Fruit fly (Drosophila melanogaster) whole organism, prepupa: ENCODE measurements around the gene Gr93a.
A peak's percentile ranks its signal among the peaks of the same experiment; 100 is the strongest.

Experiments
- Blimp-1 ChIP-seq: fragments of 200-800 bp; sonication (Bioruptor generic); optimal IDR thresholded peaks from 3 replicates; lab custom pipeline; 2017; ENCODE audit warnings: missing biosample characterization, missing genetic modification characterization, mild to moderate bottlenecking, moderate library complexity, missing genetic modification reagents
- CG10669 ChIP-seq: fragments of 200-800 bp; sonication (Bioruptor generic); optimal IDR thresholded peaks from 3 replicates; lab custom pipeline; 2018; ENCODE audit warnings: missing biosample characterization, mild to moderate bottlenecking, missing genetic modification characterization, moderate library complexity
- CG11762 ChIP-seq: fragments of 200-800 bp; sonication (Bioruptor generic); optimal IDR thresholded peaks from 3 replicates; lab custom pipeline; 2016; ENCODE audit warnings: missing biosample characterization, missing genetic modification characterization; ENCODE audit not compliant: insufficient read depth
- CG11902 ChIP-seq: fragments of 200-800 bp; sonication (Bioruptor generic); optimal IDR thresholded peaks from 3 replicates; lab custom pipeline; 2016; ENCODE audit warnings: missing biosample characterization, missing genetic modification characterization
- CG15336 ChIP-seq: fragments of 200-800 bp; sonication (Bioruptor generic); IDR thresholded peaks from 2 replicates; pipeline ENCODE4 v1.3.6; 2022; ENCODE audit warnings: missing biosample characterization, missing genetic modification characterization
- CG3032 ChIP-seq: fragments of 200-800 bp; optimal IDR thresholded peaks from 2 replicates; lab custom pipeline; 2019; ENCODE audit warnings: missing biosample characterization, mild to moderate bottlenecking, missing genetic modification characterization, moderate library complexity
- CG31627 ChIP-seq: fragments of 200-800 bp; sonication (Bioruptor generic); optimal IDR thresholded peaks from 3 replicates; lab custom pipeline; 2016; ENCODE audit warnings: missing biosample characterization, missing genetic modification characterization
- CG32006 ChIP-seq: fragments of 200-800 bp; sonication (Bioruptor generic); optimal IDR thresholded peaks from 3 replicates; lab custom pipeline; 2017; ENCODE audit warnings: missing biosample characterization, mild to moderate bottlenecking, missing genetic modification characterization
- CG3919 ChIP-seq: fragments of 200-800 bp; sonication (Bioruptor generic); optimal IDR thresholded peaks from 3 replicates; lab custom pipeline; 2016; ENCODE audit warnings: missing biosample characterization, missing genetic modification characterization
- CG4318 ChIP-seq: fragments of 200-800 bp; sonication (Bioruptor generic); optimal IDR thresholded peaks from 3 replicates; lab custom pipeline; 2017; ENCODE audit warnings: missing biosample characterization, mild to moderate bottlenecking, missing genetic modification characterization
- CG6163 ChIP-seq: fragments of 200-800 bp; sonication (Bioruptor generic); IDR thresholded peaks from 3 replicates; pipeline ENCODE4 v1.3.6; 2022; ENCODE audit warnings: missing biosample characterization, missing genetic modification characterization
- CG6792 ChIP-seq: fragments of 200-800 bp; sonication (Bioruptor generic); optimal IDR thresholded peaks from 3 replicates; lab custom pipeline; 2016; ENCODE audit warnings: missing biosample characterization, missing genetic modification characterization
- CG6808 ChIP-seq: fragments of 200-800 bp; sonication (Bioruptor generic); optimal IDR thresholded peaks from 3 replicates; lab custom pipeline; 2017; ENCODE audit warnings: missing biosample characterization, missing genetic modification characterization, mild to moderate bottlenecking, moderate library complexity, missing genetic modification reagents
- CG6854 ChIP-seq: fragments of 200-800 bp; sonication (Bioruptor generic); optimal IDR thresholded peaks from 2 replicates; lab custom pipeline; 2017; ENCODE audit warnings: missing biosample characterization, mild to moderate bottlenecking, missing genetic modification characterization
- CG7368 ChIP-seq: fragments of 200-800 bp; sonication (Bioruptor generic); optimal IDR thresholded peaks from 3 replicates; lab custom pipeline; 2016; ENCODE audit warnings: missing biosample characterization, missing genetic modification characterization
- CG8119 ChIP-seq: fragments of 200-800 bp; sonication (Bioruptor generic); IDR thresholded peaks from 3 replicates; pipeline ENCODE4 v1.3.6; 2022; ENCODE audit warnings: missing biosample characterization, missing genetic modification characterization
- CG8319 ChIP-seq: fragments of 200-800 bp; sonication (Bioruptor generic); optimal IDR thresholded peaks from 3 replicates; lab custom pipeline; 2016; ENCODE audit warnings: missing biosample characterization, missing genetic modification characterization
- CG8632 ChIP-seq: fragments of 200-800 bp; sonication (Bioruptor generic); optimal IDR thresholded peaks from 3 replicates; lab custom pipeline; 2016; ENCODE audit warnings: missing biosample characterization, missing genetic modification characterization
- Eip75B ChIP-seq: fragments of 200-800 bp; sonication (Bioruptor generic); optimal IDR thresholded peaks from 3 replicates; lab custom pipeline; 2016; ENCODE audit warnings: missing biosample characterization, missing genetic modification characterization
- Eip78C ChIP-seq: fragments of 200-800 bp; sonication (Bioruptor generic); peaks from one replicate; lab custom pipeline; 2016; ENCODE audit warnings: missing biosample characterization, missing genetic modification characterization
- Eip93F ChIP-seq: fragments of 200-800 bp; sonication (Bioruptor generic); optimal IDR thresholded peaks from 2 replicates; lab custom pipeline; 2016; ENCODE audit warnings: missing biosample characterization, mild to moderate bottlenecking, missing genetic modification characterization
- Ets21C ChIP-seq: fragments of 200-800 bp; sonication (Bioruptor generic); optimal IDR thresholded peaks from 3 replicates; lab custom pipeline; 2016; ENCODE audit warnings: missing biosample characterization, missing genetic modification characterization
- Gug ChIP-seq: fragments of 200-800 bp; sonication (Bioruptor generic); IDR thresholded peaks from 2 replicates; pipeline ENCODE4 v1.3.6; 2022; ENCODE audit warnings: missing biosample characterization, missing genetic modification characterization
- Hr38 ChIP-seq: sonication (Bioruptor generic); optimal IDR thresholded peaks from 2 replicates; lab custom pipeline; 2016; ENCODE audit warnings: missing biosample characterization, missing genetic modification characterization
- Hr4 ChIP-seq: fragments of 200-800 bp; sonication (Bioruptor generic); optimal IDR thresholded peaks from 3 replicates; lab custom pipeline; 2016; ENCODE audit warnings: missing biosample characterization, missing genetic modification characterization
- Met ChIP-seq: fragments of 200-800 bp; sonication (Bioruptor generic); optimal IDR thresholded peaks from 3 replicates; lab custom pipeline; 2016; ENCODE audit warnings: missing biosample characterization, missing genetic modification characterization
- OdsH ChIP-seq: fragments of 200-800 bp; sonication (Bioruptor generic); optimal IDR thresholded peaks from 3 replicates; lab custom pipeline; 2016; ENCODE audit warnings: missing biosample characterization, missing genetic modification characterization
- Smox ChIP-seq: fragments of 200-800 bp; sonication (Bioruptor generic); optimal IDR thresholded peaks from 3 replicates; lab custom pipeline; 2016; ENCODE audit warnings: missing biosample characterization, missing genetic modification characterization
- Sox102F ChIP-seq: fragments of 200-800 bp; sonication (Bioruptor generic); optimal IDR thresholded peaks from 2 replicates; lab custom pipeline; 2016; ENCODE audit warnings: missing biosample characterization, mild to moderate bottlenecking, missing genetic modification characterization
- Sox14 ChIP-seq: fragments of 200-800 bp; sonication (Bioruptor generic); optimal IDR thresholded peaks from 3 replicates; lab custom pipeline; 2016; ENCODE audit warnings: missing biosample characterization, missing genetic modification characterization
- Sox15 ChIP-seq: fragments of 200-800 bp; sonication (Bioruptor generic); optimal IDR thresholded peaks from 3 replicates; lab custom pipeline; 2016; ENCODE audit warnings: missing biosample characterization, missing genetic modification characterization
- achi ChIP-seq: fragments of 200-800 bp; sonication (Bioruptor generic); optimal IDR thresholded peaks from 3 replicates; lab custom pipeline; 2016; ENCODE audit warnings: missing biosample characterization, missing genetic modification characterization
- cyc ChIP-seq: fragments of 200-800 bp; sonication (Bioruptor generic); optimal IDR thresholded peaks from 3 replicates; lab custom pipeline; 2016; ENCODE audit warnings: missing biosample characterization, missing genetic modification characterization
- dac ChIP-seq: fragments of 200-800 bp; sonication (Bioruptor generic); optimal IDR thresholded peaks from 2 replicates; lab custom pipeline; 2017; ENCODE audit warnings: missing biosample characterization, mild to moderate bottlenecking, missing genetic modification characterization
- dsx ChIP-seq: fragments of 200-800 bp; optimal IDR thresholded peaks from 3 replicates; lab custom pipeline; 2019; ENCODE audit warnings: missing biosample characterization, mild to moderate bottlenecking, missing genetic modification characterization, moderate library complexity; ENCODE audit not compliant: poor library complexity, severe bottlenecking
- esn ChIP-seq: fragments of 200-800 bp; sonication (Bioruptor generic); optimal IDR thresholded peaks from 2 replicates; lab custom pipeline; 2016; ENCODE audit warnings: missing biosample characterization, mild to moderate bottlenecking, missing genetic modification characterization, moderate library complexity
- fd85E ChIP-seq: fragments of 200-800 bp; sonication (Bioruptor generic); optimal IDR thresholded peaks from 3 replicates; lab custom pipeline; 2016; ENCODE audit warnings: missing biosample characterization, missing genetic modification characterization
- fkh ChIP-seq: fragments of 200-800 bp; sonication (Bioruptor generic); optimal IDR thresholded peaks from 3 replicates; lab custom pipeline; 2017; ENCODE audit warnings: missing biosample characterization, mild to moderate bottlenecking, missing genetic modification characterization, moderate library complexity
- net ChIP-seq: fragments of 200-800 bp; sonication (Bioruptor generic); optimal IDR thresholded peaks from 3 replicates; lab custom pipeline; 2016; ENCODE audit warnings: missing biosample characterization, missing genetic modification characterization
- pdm3 ChIP-seq: fragments of 200-800 bp; sonication (Bioruptor generic); optimal IDR thresholded peaks from 3 replicates; lab custom pipeline; 2016; ENCODE audit warnings: missing biosample characterization, missing genetic modification characterization
- spab ChIP-seq: fragments of 200-800 bp; sonication (Bioruptor generic); optimal IDR thresholded peaks from 2 replicates; lab custom pipeline; 2017; ENCODE audit warnings: missing biosample characterization, mild to moderate bottlenecking, missing genetic modification characterization, missing genetic modification reagents
- ss ChIP-seq, 2 experiments: fragments of 200-800 bp; sonication (Bioruptor generic); optimal IDR thresholded peaks; 2 replicates in 1 of 2; 3 replicates in 1 of 2; lab custom pipeline; 2017 to 2018; ENCODE audit warnings: mild to moderate bottlenecking in 2 of 2, missing biosample characterization in 2 of 2, missing genetic modification characterization in 2 of 2, moderate library complexity in 1 of 2
- svp ChIP-seq: fragments of 200-800 bp; sonication (Bioruptor generic); peaks from one replicate; lab custom pipeline; 2016; ENCODE audit warnings: missing biosample characterization, missing genetic modification characterization
- topi ChIP-seq: fragments of 200-800 bp; sonication (Bioruptor generic); optimal IDR thresholded peaks from 3 replicates; lab custom pipeline; 2016; ENCODE audit warnings: missing biosample characterization, missing genetic modification characterization
- vri ChIP-seq: fragments of 200-800 bp; sonication (Bioruptor generic); optimal IDR thresholded peaks from 3 replicates; lab custom pipeline; 2016; ENCODE audit warnings: missing biosample characterization, mild to moderate bottlenecking, missing genetic modification characterization

Gr93a gene

DNA sequence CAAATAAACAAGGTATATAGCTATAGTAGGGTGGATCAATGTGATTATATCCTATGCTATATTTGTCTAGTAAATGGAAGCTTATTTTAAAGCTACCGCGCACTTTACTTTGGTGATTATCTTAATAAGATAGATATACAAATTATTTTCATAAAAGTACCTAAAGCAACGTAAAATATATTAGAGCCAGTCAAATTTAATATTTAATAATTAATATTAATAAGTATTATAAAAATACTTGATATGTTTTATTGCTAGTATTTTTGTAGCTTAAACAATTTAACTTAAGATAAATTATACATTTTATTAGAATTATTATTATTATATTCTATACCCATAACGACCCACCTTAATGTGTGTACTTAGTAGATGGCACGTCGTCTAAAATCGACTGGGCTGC, 7.3 kb downstream of the Gr93a start (continued):
- TF ChIP-seq Smox (GFP tag; lab: Kevin White, UChicago) (peak; percentile 41), CG7368 (peak; percentile 19), fkh (GFP tag; lab: Kevin White, UChicago) (no peak), Gug (no peak), CG31627 (peak; percentile 23), CG8119 (GFP tag; lab: Robert Waterston, UW) (peak; percentile 80; the same call in 2 of the 3 replicates), CG4318 (GFP tag; lab: Kevin White, UChicago) (peak; percentile 50), Sox14 (GFP tag; lab: Kevin White, UChicago) (no peak), Hr4 (GFP tag; lab: Kevin White, UChicago) (peak; percentile 21), Eip75B (peak; percentile 18), spab (GFP tag; lab: Kevin White, UChicago) (peak; percentile 77), CG15336 (GFP tag; lab: Robert Waterston, UW) (peak; percentile 79), Sox102F (no peak), CG3919 (peak; percentile 68), CG6163 (GFP tag; lab: Robert Waterston, UW) (no peak; the same call in 2 of the 3 replicates), fd85E (GFP tag; lab: Kevin White, UChicago) (no peak), Sox15 (GFP tag; lab: Kevin White, UChicago) (no peak), svp (GFP tag; lab: Kevin White, UChicago) (peak; percentile 57), cyc (GFP tag; lab: Kevin White, UChicago) (no peak), OdsH (peak; percentile 69), CG6854 (no peak)

DNA sequence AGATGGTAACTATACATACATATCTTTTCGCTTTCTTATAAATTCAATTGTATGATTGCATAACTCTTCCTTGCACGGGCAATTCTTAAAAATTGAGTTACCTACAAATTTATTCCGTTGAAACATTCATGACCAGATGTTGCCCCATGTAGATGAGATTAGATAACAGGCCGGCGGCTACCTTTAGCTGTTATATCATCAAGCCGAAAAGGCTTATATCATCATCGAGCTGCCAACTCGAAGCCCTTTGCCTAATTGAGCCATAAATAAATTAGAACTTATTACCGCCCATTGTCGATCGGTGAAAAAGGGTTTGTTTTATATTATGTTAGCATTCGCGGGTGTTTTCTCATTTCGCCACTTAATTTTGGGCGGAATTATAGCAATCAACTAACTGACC, 8.1 kb downstream of the Gr93a start:
- TF ChIP-seq vri = peak; percentile 49
- no peak for TF ChIP-seq topi
- TF ChIP-seq Eip78C (GFP tag; lab: Kevin White, UChicago) = peak; percentile 17

DNA sequence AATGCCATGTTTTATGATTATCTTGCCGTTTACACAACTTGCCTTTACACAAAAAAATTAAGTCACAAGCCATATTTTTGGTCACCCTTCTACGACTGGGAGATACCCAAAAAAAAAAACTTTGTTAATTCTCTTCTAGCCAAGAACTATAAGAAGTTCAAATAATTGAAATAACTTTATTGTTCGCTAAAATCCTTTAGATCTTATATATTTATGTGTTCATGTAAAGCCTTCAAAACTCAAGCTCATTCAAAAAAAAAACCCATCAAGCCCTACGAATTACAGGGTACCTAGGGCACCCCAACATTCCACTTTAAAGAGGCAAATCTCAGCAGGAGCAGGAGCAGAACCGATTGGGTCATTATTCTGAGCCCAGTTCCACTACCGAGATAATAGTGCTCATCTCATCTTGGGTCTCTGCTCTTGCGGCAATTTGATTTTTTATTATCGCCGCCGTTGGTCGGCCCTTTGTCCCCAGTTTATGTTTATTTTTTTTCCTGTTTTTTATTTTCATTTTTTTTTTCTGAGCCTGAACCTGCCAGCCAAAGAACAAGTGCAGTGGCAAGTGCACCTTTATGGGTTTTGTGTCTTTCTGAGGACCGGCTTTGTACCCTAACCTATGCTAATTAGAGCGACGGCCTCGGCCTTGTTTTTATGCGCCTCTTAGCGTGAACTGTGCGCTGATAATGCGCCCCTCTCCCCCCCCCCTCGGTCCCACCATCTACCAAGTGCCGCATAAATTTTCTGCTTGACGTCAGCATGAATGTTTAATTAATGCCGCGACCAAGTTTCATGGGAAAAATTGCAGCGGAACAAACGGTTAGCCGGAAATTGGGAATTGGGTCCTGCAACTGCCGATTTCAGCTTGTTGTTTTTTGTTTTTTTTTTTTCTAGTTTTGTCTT, 9.4 kb downstream of the Gr93a start:
- TF ChIP-seq dsx (GFP tag; lab: Kevin White, UChicago) = no peak
- TF ChIP-seq achi = peak; percentile 1
- TF ChIP-seq fd85E (GFP tag; lab: Kevin White, UChicago) = no peak
- peak; percentile 32 for TF ChIP-seq Met
- TF ChIP-seq CG31627 = peak; percentile 31
- no peak for TF ChIP-seq CG11902
- peak; percentile 44 for TF ChIP-seq CG6808 (GFP tag; lab: Kevin White, UChicago)
- TF ChIP-seq Blimp-1 = no peak
- TF ChIP-seq CG6792 (GFP tag; lab: Kevin White, UChicago) = peak; percentile 30
- TF ChIP-seq dac (GFP tag; lab: Kevin White, UChicago) = no peak
- TF ChIP-seq CG3032 (tag; lab: Kevin White, UChicago) = no peak
- no peak for TF ChIP-seq Ets21C (GFP tag; lab: Kevin White, UChicago)
- TF ChIP-seq CG4318 (GFP tag; lab: Kevin White, UChicago) = no peak
- no peak for TF ChIP-seq Gug
- TF ChIP-seq CG8632 (GFP tag; lab: Kevin White, UChicago) = no peak
- no peak for TF ChIP-seq Eip93F (GFP tag; lab: Kevin White, UChicago)
- TF ChIP-seq pdm3 (GFP tag; lab: Kevin White, UChicago) = no peak
- TF ChIP-seq CG8119 (GFP tag; lab: Robert Waterston, UW) = no peak
- peak; percentile 4 for TF ChIP-seq CG11762
- TF ChIP-seq esn (GFP tag; lab: Kevin White, UChicago) = peak; percentile 44
- TF ChIP-seq Hr4 (GFP tag; lab: Kevin White, UChicago) = no peak
- peak; percentile 42 for TF ChIP-seq CG10669
- no peak for TF ChIP-seq CG8319 (GFP tag; lab: Kevin White, UChicago)
- peak; percentile 14 for TF ChIP-seq CG3919
- TF ChIP-seq CG32006 (GFP tag; lab: Kevin White, UChicago) = no peak
- TF ChIP-seq OdsH = no peak
- TF ChIP-seq topi = peak; percentile 32
- TF ChIP-seq net (GFP tag; lab: Kevin White, UChicago) = no peak
- no peak for TF ChIP-seq fkh (GFP tag; lab: Kevin White, UChicago)
- peak; percentile 13 for TF ChIP-seq Smox (GFP tag; lab: Kevin White, UChicago)
- peak; percentile 28 for TF ChIP-seq ss (GFP tag; optimal IDR thresholded peaks at IDR 0.05; lab: Kevin White, UChicago)
- no peak for TF ChIP-seq CG15336 (GFP tag; lab: Robert Waterston, UW)
- TF ChIP-seq Hr38 (GFP tag; lab: Kevin White, UChicago) = no peak
- peak; percentile 17; the same call in 1 of the 3 replicates for TF ChIP-seq CG6163 (GFP tag; lab: Robert Waterston, UW)
